Worm (Caenorhabditis elegans) whole organism, L4 larva: ENCODE results near the gene Y38C1AA.1.

Source experiments
- daf-12 ChIP-seq: fragments of 150-350 bp; optimal IDR thresholded peaks from 2 replicates; lab custom pipeline; 2014; ENCODE audit warnings: missing biosample characterization, missing genetic modification reagents, missing genetic modification characterization
- lin-39 ChIP-seq: fragments of 150-350 bp; optimal IDR thresholded peaks from 2 replicates; lab custom pipeline; 2014; ENCODE audit warnings: missing biosample characterization, missing genetic modification reagents, missing genetic modification characterization
- nhr-11 ChIP-seq: fragments of 150-350 bp; optimal IDR thresholded peaks from 2 replicates; lab custom pipeline; 2014; ENCODE audit warnings: missing biosample characterization, missing genetic modification characterization
- vab-7 ChIP-seq: fragments of 200-800 bp; sonication (Bioruptor generic); IDR thresholded peaks from 2 replicates; pipeline ENCODE4 v1.3.6; 2022; ENCODE audit warnings: missing genetic modification reagents, missing genetic modification characterization, missing compliant biosample characterization

- TF ChIP-seq daf-12 (tag; lab: Kevin White, UChicago) (no peak), lin-39 (no peak), nhr-11 (tag; lab: Kevin White, UChicago) (no peak), vab-7 (GFP tag; lab: Robert Waterston, UW) (no peak)
Measured at ce11 chrIV:187336-187735, 20.6 kb upstream of the Y38C1AA.1 start.
